Fruit fly (Drosophila melanogaster): ENCODE results near the gene CG5800.
A peak's percentile ranks its signal among the peaks of the same experiment; 100 is the strongest.

CG5800 gene

dm6 chrX:17588134-17588533 lies 47.9 kb upstream of the CG5800 start (continued):
- TF ChIP-seq Fer1 (GFP tag; optimal IDR thresholded peaks at IDR 0.05): peak; percentile 1
- TF ChIP-seq cwo (GFP tag; optimal IDR thresholded peaks at IDR 0.05): peak; percentile 13
- TF ChIP-seq CG7987 (GFP tag; optimal IDR thresholded peaks at IDR 0.05): no peak
- no peak for TF ChIP-seq BtbVII (GFP tag; optimal IDR thresholded peaks at IDR 0.05)
- TF ChIP-seq CoRest (tag; optimal IDR thresholded peaks at IDR 0.05): peak; percentile 19
- TF ChIP-seq CG1529 (GFP tag; optimal IDR thresholded peaks at IDR 0.05): no peak
- TF ChIP-seq CG10959 (GFP tag; IDR thresholded peaks at IDR 0.05): no peak
- no peak for TF ChIP-seq pnt (GFP tag; optimal IDR thresholded peaks at IDR 0.05)
- no peak for TF ChIP-seq bigmax (GFP tag; optimal IDR thresholded peaks at IDR 0.05)
- no peak for TF ChIP-seq tna (GFP tag; IDR thresholded peaks at IDR 0.05; ENCODE audit: partially characterized antibody)
- peak; percentile 6 for TF ChIP-seq gcm (GFP tag; optimal IDR thresholded peaks at IDR 0.05)
- TF ChIP-seq kay (GFP tag; optimal IDR thresholded peaks at IDR 0.05): no peak
- no peak for TF ChIP-seq knrl (GFP tag; IDR thresholded peaks at IDR 0.05; ENCODE audit: partially characterized antibody)
- TF ChIP-seq row (GFP tag; IDR thresholded peaks at IDR 0.05): peak; percentile 43
- peak in 1 of 3 experiments; percentile 7 for TF ChIP-seq lola (GFP tag; optimal IDR thresholded peaks at IDR 0.05)
- no peak for TF ChIP-seq pzg (GFP tag; optimal IDR thresholded peaks at IDR 0.05)
- TF ChIP-seq Ravus (GFP tag; IDR thresholded peaks at IDR 0.05): no peak
- no peak for TF ChIP-seq nmo (GFP tag; optimal IDR thresholded peaks at IDR 0.05)
- TF ChIP-seq sens (GFP tag): peak; percentile 71
- 0 out of 2 replicates have a peak, but pooled peaks have one; percentile 15 for TF ChIP-seq CG31441 (GFP tag; IDR thresholded peaks at IDR 0.05)
- TF ChIP-seq chinmo (GFP tag; IDR thresholded peaks at IDR 0.05; ENCODE audit: partially characterized antibody): no peak
- peak in 1 of 2 experiments; percentile 15 for TF ChIP-seq dpn (GFP tag; optimal IDR thresholded peaks at IDR 0.05)
- TF ChIP-seq Dip2 (GFP tag; IDR thresholded peaks at IDR 0.05): no peak
- no peak for TF ChIP-seq gsb-n (tag; optimal IDR thresholded peaks at IDR 0.05)
- no peak for TF ChIP-seq Tbp (GFP tag; optimal IDR thresholded peaks at IDR 0.05)
- TF ChIP-seq Pdp1 (GFP tag; optimal IDR thresholded peaks at IDR 0.05): peak in 1 of 2 experiments; percentile 39
- peak; percentile 35 for TF ChIP-seq CG7556 (GFP tag; optimal IDR thresholded peaks at IDR 0.05)
- no peak for TF ChIP-seq CG3726 (GFP tag; IDR thresholded peaks at IDR 0.05)
- no peak for TF ChIP-seq CG6683 (GFP tag; optimal IDR thresholded peaks at IDR 0.05)
- TF ChIP-seq otp (GFP tag; IDR thresholded peaks at IDR 0.05): no peak
- no peak for TF ChIP-seq cg (GFP tag; optimal IDR thresholded peaks at IDR 0.05)
- no peak for TF ChIP-seq Ets65A (GFP tag)
- TF ChIP-seq Oli (tag; optimal IDR thresholded peaks at IDR 0.05): peak; percentile 48
- peak; percentile 28 for TF ChIP-seq CG12219 (GFP tag; optimal IDR thresholded peaks at IDR 0.05)
- no peak for TF ChIP-seq mld (GFP tag; IDR thresholded peaks at IDR 0.05; ENCODE audit: partially characterized antibody)

DNA sequence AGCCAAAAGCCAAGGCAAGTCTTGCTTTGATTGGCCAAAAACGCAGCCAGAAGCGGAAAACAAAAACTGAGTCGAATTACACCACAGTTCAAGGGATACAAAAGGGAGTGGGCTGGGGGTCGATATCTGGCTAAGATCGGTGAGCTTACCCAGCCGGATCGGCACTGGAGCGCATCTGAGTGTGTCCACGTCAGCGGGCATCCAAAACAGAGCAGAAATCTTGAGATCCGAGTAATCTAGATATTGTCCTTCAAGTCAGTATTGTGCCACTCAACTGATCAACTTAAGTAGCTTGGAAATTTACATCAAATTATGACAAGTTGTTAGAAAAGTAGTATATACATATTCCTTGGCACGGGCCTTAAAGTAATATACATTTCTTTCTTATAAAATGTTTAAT lies 47.5 kb upstream of the CG5800 start, which contains the start of gene CG12992:
Gene CG12992, plus strand, starts transcription at position 301 of the 400 bp plus-strand sequence.
- TF ChIP-seq ci (GFP tag; IDR thresholded peaks at IDR 0.05): no peak
- no peak for TF ChIP-seq cato (GFP tag; optimal IDR thresholded peaks at IDR 0.05; ENCODE audit: borderline replicate concordance)
- TF ChIP-seq fd64A (GFP tag; optimal IDR thresholded peaks at IDR 0.05): no peak
- no peak for TF ChIP-seq CoRest (tag; optimal IDR thresholded peaks at IDR 0.05)
- no peak for TF ChIP-seq gcm (GFP tag; optimal IDR thresholded peaks at IDR 0.05)
- TF ChIP-seq Taf1 (GFP tag; IDR thresholded peaks at IDR 0.05): no peak
- no peak for TF ChIP-seq lov (optimal IDR thresholded peaks at IDR 0.05)
- TF ChIP-seq lov (GFP tag; IDR thresholded peaks at IDR 0.05): no peak
- no peak for TF ChIP-seq Mes4 (GFP tag; optimal IDR thresholded peaks at IDR 0.05)
- TF ChIP-seq CG17359 (tag; optimal IDR thresholded peaks at IDR 0.05): no peak
